ENCODE assay signal across 1 fruit fly cellular context in genomic region chr3L:10767181-10768095, dm6.
A peak's percentile ranks its signal among the peaks of the same experiment; 100 is the strongest.
TF ChIP-seq lines count a peak whose summit lies in the region.

No protein-coding gene starts in this region.

TF ChIP-seq in whole organism, embryonic, 481 proteins besides CTCF, POLR2A, EP300 and RAD21 (continued from another document):
- TF ChIP-seq ato (GFP tag; IDR thresholded peaks at IDR 0.05; lab: Robert Waterston, UW; ENCODE audit: partially characterized antibody) (no peak), psq (GFP tag; optimal IDR thresholded peaks at IDR 0.05; lab: Kevin White, UChicago) (no peak), CG12744 (GFP tag; optimal IDR thresholded peaks at IDR 0.05; lab: Kevin White, UChicago) (no peak), org-1 (GFP tag; optimal IDR thresholded peaks at IDR 0.05; lab: Kevin White, UChicago) (no peak), Hr3 (GFP tag; optimal IDR thresholded peaks at IDR 0.05; lab: Kevin White, UChicago) (peak; percentile 12), Chrac-16 (GFP tag; optimal IDR thresholded peaks at IDR 0.05; lab: Kevin White, UChicago) (no peak), Ets65A (GFP tag; lab: Kevin White, UChicago) (no peak), CG12236 (GFP tag; optimal IDR thresholded peaks at IDR 0.05; lab: Kevin White, UChicago) (no peak), Doc3 (GFP tag; IDR thresholded peaks at IDR 0.05; lab: Robert Waterston, UW; ENCODE audit: partially characterized antibody) (no peak), CG6254 (GFP tag; optimal IDR thresholded peaks at IDR 0.05; lab: Kevin White, UChicago) (no peak), tx (GFP tag; optimal IDR thresholded peaks at IDR 0.05; lab: Kevin White, UChicago) (no peak), az2 (GFP tag; optimal IDR thresholded peaks at IDR 0.05; lab: Kevin White, UChicago) (peak; percentile 18), E2f2 (GFP tag; IDR thresholded peaks at IDR 0.05; lab: Robert Waterston, UW) (no peak), ham (GFP tag; IDR thresholded peaks at IDR 0.05; lab: Robert Waterston, UW) (no peak), Nf-YB (GFP tag; optimal IDR thresholded peaks at IDR 0.05; lab: Kevin White, UChicago) (no peak), CG30020 (tag; optimal IDR thresholded peaks at IDR 0.05; lab: Kevin White, UChicago) (peak; percentile 10), seq (GFP tag; IDR thresholded peaks at IDR 0.05; lab: Robert Waterston, UW) (no peak), Hr51 (GFP tag; optimal IDR thresholded peaks at IDR 0.05; lab: Kevin White, UChicago) (peak in 1 of 2 experiments; percentile 83), bowl (GFP tag; IDR thresholded peaks at IDR 0.05; lab: Robert Waterston, UW) (no peak), Pdp1 (GFP tag; optimal IDR thresholded peaks at IDR 0.05; lab: Kevin White, UChicago) (no peak), exex (tag; optimal IDR thresholded peaks at IDR 0.05; lab: Kevin White, UChicago) (no peak), zfh2 (GFP tag; optimal IDR thresholded peaks at IDR 0.05; lab: Kevin White, UChicago) (no peak), stwl (tag; optimal IDR thresholded peaks at IDR 0.05; lab: Kevin White, UChicago) (no peak), CG6854 (GFP tag; optimal IDR thresholded peaks at IDR 0.05; lab: Kevin White, UChicago) (no peak), bcd (GFP tag; optimal IDR thresholded peaks at IDR 0.05; lab: Kevin White, UChicago) (peak; percentile 17), Med (GFP tag; lab: Kevin White, UChicago) (no peak), CG16813 (GFP tag; IDR thresholded peaks at IDR 0.05; lab: Robert Waterston, UW; ENCODE audit: partially characterized antibody) (no peak), Antp (GFP tag; optimal IDR thresholded peaks at IDR 0.05; lab: Kevin White, UChicago) (no peak), CG18262 (tag; optimal IDR thresholded peaks at IDR 0.05; lab: Kevin White, UChicago) (peak; percentile 85), CG8089 (GFP tag; optimal IDR thresholded peaks at IDR 0.05; lab: Kevin White, UChicago) (no peak), danr (GFP tag; IDR thresholded peaks at IDR 0.05; lab: Robert Waterston, UW) (no peak), CG11085 (GFP tag; IDR thresholded peaks at IDR 0.05; lab: Robert Waterston, UW) (no peak), Six4 (GFP tag; optimal IDR thresholded peaks at IDR 0.05; lab: Kevin White, UChicago) (no peak), pan (optimal IDR thresholded peaks at IDR 0.05; lab: Kevin White, UChicago) (no peak), pan (GFP tag; optimal IDR thresholded peaks at IDR 0.05 in 1 of 2, IDR thresholded peaks at IDR 0.05 in 1 of 2) (no peak), row (GFP tag; IDR thresholded peaks at IDR 0.05; lab: Robert Waterston, UW) (no peak; the same call in 2 of the 3 replicates), sna (GFP tag; IDR thresholded peaks at IDR 0.05; lab: Robert Waterston, UW; ENCODE audit: partially characterized antibody) (no peak), pho (GFP tag; optimal IDR thresholded peaks at IDR 0.05; lab: Kevin White, UChicago) (no peak), tio (GFP tag; optimal IDR thresholded peaks at IDR 0.05; lab: Kevin White, UChicago) (no peak), Rx (GFP tag; IDR thresholded peaks at IDR 0.05; lab: Robert Waterston, UW) (no peak), aop (GFP tag; IDR thresholded peaks at IDR 0.05; lab: Robert Waterston, UW) (no peak), CrebB (tag; optimal IDR thresholded peaks at IDR 0.05; lab: Kevin White, UChicago) (no peak), CG1603 (tag; optimal IDR thresholded peaks at IDR 0.05; lab: Kevin White, UChicago) (no peak), Dip3 (GFP tag; optimal IDR thresholded peaks at IDR 0.05; lab: Kevin White, UChicago) (no peak), CG14014 (GFP tag; IDR thresholded peaks at IDR 0.05; lab: Robert Waterston, UW) (no peak), Ada2b (GFP tag; IDR thresholded peaks at IDR 0.05; lab: Robert Waterston, UW) (no peak), Jarid2 (GFP tag; optimal IDR thresholded peaks at IDR 0.05; lab: Kevin White, UChicago) (no peak), Elba2 (GFP tag; optimal IDR thresholded peaks at IDR 0.05; lab: Kevin White, UChicago) (no peak), Scr (GFP tag; IDR thresholded peaks at IDR 0.05; lab: Robert Waterston, UW; ENCODE audit: partially characterized antibody) (no peak), CG15514 (GFP tag; optimal IDR thresholded peaks at IDR 0.05; lab: Kevin White, UChicago) (no peak), al (GFP tag; IDR thresholded peaks at IDR 0.05; lab: Robert Waterston, UW) (no peak), CG12071 (GFP tag; optimal IDR thresholded peaks at IDR 0.05; lab: Kevin White, UChicago) (no peak), NC2β (GFP tag; optimal IDR thresholded peaks at IDR 0.05; lab: Kevin White, UChicago) (no peak), sima (GFP tag; optimal IDR thresholded peaks at IDR 0.05; lab: Kevin White, UChicago) (no peak), CG9437 (GFP tag; optimal IDR thresholded peaks at IDR 0.05; lab: Kevin White, UChicago) (peak; percentile 50), CG1233 (GFP tag; optimal IDR thresholded peaks at IDR 0.05; lab: Kevin White, UChicago) (no peak), CG2875 (GFP tag; optimal IDR thresholded peaks at IDR 0.05; lab: Kevin White, UChicago) (no peak), D19A (tag; optimal IDR thresholded peaks at IDR 0.05; lab: Kevin White, UChicago) (peak; percentile 95), CG1792 (GFP tag; optimal IDR thresholded peaks at IDR 0.05; lab: Kevin White, UChicago) (no peak), CG6813 (GFP tag; optimal IDR thresholded peaks at IDR 0.05; lab: Kevin White, UChicago) (no peak), zen (tag; optimal IDR thresholded peaks at IDR 0.05; lab: Kevin White, UChicago) (no peak), gcm2 (GFP tag; optimal IDR thresholded peaks at IDR 0.05; lab: Kevin White, UChicago) (no peak), CG7839 (tag; optimal IDR thresholded peaks at IDR 0.05; lab: Kevin White, UChicago) (peak; percentile 74), Nf-YC (tag; optimal IDR thresholded peaks at IDR 0.05; lab: Kevin White, UChicago) (no peak), luna (GFP tag; optimal IDR thresholded peaks at IDR 0.05; lab: Kevin White, UChicago) (no peak), ranshi (GFP tag; IDR thresholded peaks at IDR 0.05; lab: Robert Waterston, UW) (no peak), bigmax (GFP tag; optimal IDR thresholded peaks at IDR 0.05; lab: Kevin White, UChicago) (no peak), gcm (GFP tag; optimal IDR thresholded peaks at IDR 0.05; lab: Kevin White, UChicago) (peak; percentile 54), sqz (GFP tag; optimal IDR thresholded peaks at IDR 0.05; lab: Kevin White, UChicago) (peak; percentile 36), ara (GFP tag; IDR thresholded peaks at IDR 0.05; lab: Robert Waterston, UW) (no peak), CG1647 (GFP tag; optimal IDR thresholded peaks at IDR 0.05; lab: Kevin White, UChicago) (no peak), nau (GFP tag; optimal IDR thresholded peaks at IDR 0.05; lab: Kevin White, UChicago) (no peak), CG42726 (GFP tag; IDR thresholded peaks at IDR 0.05; lab: Robert Waterston, UW; ENCODE audit: partially characterized antibody) (no peak), D (optimal IDR thresholded peaks at IDR 0.05; lab: Kevin White, UChicago) (no peak), D (GFP tag; optimal IDR thresholded peaks at IDR 0.05; lab: Kevin White, UChicago) (peak; percentile 10), dm (GFP tag; optimal IDR thresholded peaks at IDR 0.05; lab: Kevin White, UChicago) (no peak), Rfx (GFP tag; IDR thresholded peaks at IDR 0.05; lab: Robert Waterston, UW) (no peak), CG11723 (GFP tag; optimal IDR thresholded peaks at IDR 0.05; lab: Kevin White, UChicago) (no peak), dati (GFP tag; IDR thresholded peaks at IDR 0.05; lab: Robert Waterston, UW) (no peak), dpn (GFP tag; optimal IDR thresholded peaks at IDR 0.05; lab: Kevin White, UChicago) (no peak), CG8388 (GFP tag; optimal IDR thresholded peaks at IDR 0.05; lab: Kevin White, UChicago) (peak; percentile 68), Oaz (GFP tag; IDR thresholded peaks at IDR 0.05; lab: Robert Waterston, UW) (no peak), dmrt11E (tag; optimal IDR thresholded peaks at IDR 0.05; lab: Kevin White, UChicago) (peak; percentile 50), CG13296 (GFP tag; optimal IDR thresholded peaks at IDR 0.05; lab: Kevin White, UChicago) (peak; percentile 6), CG6791 (GFP tag; IDR thresholded peaks at IDR 0.05; lab: Robert Waterston, UW; ENCODE audit: partially characterized antibody) (no peak), yki (optimal IDR thresholded peaks at IDR 0.05; lab: Kevin White, UChicago) (no peak), odd (GFP tag; optimal IDR thresholded peaks at IDR 0.05; lab: Kevin White, UChicago) (peak; percentile 8), NC2α (GFP tag; optimal IDR thresholded peaks at IDR 0.05; lab: Kevin White, UChicago) (no peak), scrt (GFP tag; optimal IDR thresholded peaks at IDR 0.05; lab: Kevin White, UChicago) (no peak), CG17568 (GFP tag; optimal IDR thresholded peaks at IDR 0.05; lab: Kevin White, UChicago) (no peak), cas (GFP tag; IDR thresholded peaks at IDR 0.05; lab: Robert Waterston, UW) (no peak), Lim3 (GFP tag; IDR thresholded peaks at IDR 0.05; lab: Robert Waterston, UW) (no peak), Dip2 (GFP tag; IDR thresholded peaks at IDR 0.05; lab: Robert Waterston, UW) (no peak), nerfin-2 (GFP tag; IDR thresholded peaks at IDR 0.05; lab: Robert Waterston, UW; ENCODE audit: partially characterized antibody) (no peak), Fer1 (GFP tag; optimal IDR thresholded peaks at IDR 0.05; lab: Kevin White, UChicago) (no peak), CG1529 (GFP tag; optimal IDR thresholded peaks at IDR 0.05; lab: Kevin White, UChicago) (peak; percentile 27), CG11247 (GFP tag; IDR thresholded peaks at IDR 0.05; lab: Robert Waterston, UW) (no peak), zfh1 (GFP tag; IDR thresholded peaks at IDR 0.05; lab: Robert Waterston, UW) (no peak), CG2712 (tag; optimal IDR thresholded peaks at IDR 0.05; lab: Kevin White, UChicago) (peak; percentile 80), CG8478 (optimal IDR thresholded peaks at IDR 0.05; lab: Kevin White, UChicago) (no peak), CG10462 (GFP tag; optimal IDR thresholded peaks at IDR 0.05; lab: Kevin White, UChicago) (no peak), E2f1 (GFP tag; IDR thresholded peaks at IDR 0.05; lab: Robert Waterston, UW) (no peak), Hsf (GFP tag; optimal IDR thresholded peaks at IDR 0.05; lab: Kevin White, UChicago) (no peak), H15 (GFP tag; IDR thresholded peaks at IDR 0.05; lab: Robert Waterston, UW) (no peak), CG12155 (GFP tag; optimal IDR thresholded peaks at IDR 0.05; lab: Kevin White, UChicago) (no peak), tll (GFP tag; optimal IDR thresholded peaks at IDR 0.05; lab: Kevin White, UChicago) (no peak), run (tag; optimal IDR thresholded peaks at IDR 0.05; lab: Kevin White, UChicago) (peak; percentile 33), CG33557 (GFP tag; optimal IDR thresholded peaks at IDR 0.05; lab: Kevin White, UChicago) (no peak), jumu (GFP tag; optimal IDR thresholded peaks at IDR 0.05; lab: Kevin White, UChicago) (no peak), BEAF-32 (GFP tag; optimal IDR thresholded peaks at IDR 0.05; lab: Kevin White, UChicago) (no peak), CG10209 (GFP tag; optimal IDR thresholded peaks at IDR 0.05; lab: Kevin White, UChicago) (no peak), CG14710 (tag; optimal IDR thresholded peaks at IDR 0.05; lab: Kevin White, UChicago) (peak; percentile 42), crp (GFP tag; optimal IDR thresholded peaks at IDR 0.05; lab: Kevin White, UChicago) (no peak), chn (GFP tag; optimal IDR thresholded peaks at IDR 0.05; lab: Kevin White, UChicago) (no peak), bsh (GFP tag; optimal IDR thresholded peaks at IDR 0.05; lab: Kevin White, UChicago) (peak; percentile 28 to 63), bab2 (GFP tag; optimal IDR thresholded peaks at IDR 0.05; lab: Kevin White, UChicago) (no peak), Xrp1 (GFP tag; IDR thresholded peaks at IDR 0.05; lab: Robert Waterston, UW) (peak; percentile 23; the same call in 1 of the 2 replicates), Hey (tag; optimal IDR thresholded peaks at IDR 0.05; lab: Kevin White, UChicago) (no peak), gce (GFP tag; IDR thresholded peaks at IDR 0.05; lab: Robert Waterston, UW) (no peak), gem (tag; optimal IDR thresholded peaks at IDR 0.05; lab: Kevin White, UChicago) (peak; percentile 87), trh (GFP tag; optimal IDR thresholded peaks at IDR 0.05; lab: Kevin White, UChicago) (no peak)
